Fruit fly (Drosophila melanogaster) whole organism, embryonic: ENCODE measurements around the gene Cyt-c-p.

Source experiments
- Antp ChIP-seq: fragments of 200-800 bp; sonication (Bioruptor generic); optimal IDR thresholded peaks from 3 replicates; lab custom pipeline; 2016; ENCODE audit warnings: missing biosample characterization, missing genetic modification characterization
- Atf-2 ChIP-seq: fragments of 200-800 bp; sonication (Bioruptor generic); optimal IDR thresholded peaks from 2 replicates; lab custom pipeline; 2016; ENCODE audit warnings: missing biosample characterization, missing genetic modification characterization
- Awh ChIP-seq: fragments of 200-800 bp; sonication (Bioruptor generic); IDR thresholded peaks from 2 replicates; pipeline ENCODE4, ENCODE4 v1.3.6; 2022; ENCODE audit warnings: missing biosample characterization, missing genetic modification characterization
- CG11504 ChIP-seq: fragments of 200-800 bp; sonication (Bioruptor generic); optimal IDR thresholded peaks from 3 replicates; lab custom pipeline; 2019; ENCODE audit warnings: missing biosample characterization, mild to moderate bottlenecking, missing genetic modification characterization, moderate library complexity
- CG12104 ChIP-seq: fragments of 200-800 bp; sonication (Bioruptor generic); optimal IDR thresholded peaks from 3 replicates; lab custom pipeline; 2016; ENCODE audit warnings: missing biosample characterization, missing genetic modification characterization
- CG12769 ChIP-seq: fragments of 200-800 bp; sonication (Bioruptor generic); optimal IDR thresholded peaks from 2 replicates; lab custom pipeline; 2019; ENCODE audit warnings: missing biosample characterization, mild to moderate bottlenecking, missing genetic modification characterization, moderate library complexity
- CG13287 ChIP-seq: fragments of 200-800 bp; sonication (Bioruptor generic); IDR thresholded peaks from 2 replicates; pipeline ENCODE4 v1.3.6; 2022; ENCODE audit warnings: missing biosample characterization, missing genetic modification characterization; ENCODE audit not compliant: partially characterized antibody
- CG13894 ChIP-seq: fragments of 200-800 bp; sonication (Bioruptor generic); optimal IDR thresholded peaks from 3 replicates; lab custom pipeline; 2018; ENCODE audit warnings: missing biosample characterization, mild to moderate bottlenecking, missing genetic modification characterization, moderate library complexity
- CG15479 ChIP-seq: fragments of 200-800 bp; sonication (Bioruptor generic); optimal IDR thresholded peaks from 3 replicates; lab custom pipeline; 2019; ENCODE audit warnings: missing biosample characterization, mild to moderate bottlenecking, missing genetic modification characterization, moderate library complexity
- CG18764 ChIP-seq: fragments of 200-800 bp; sonication (Bioruptor generic); optimal IDR thresholded peaks from 3 replicates; lab custom pipeline; 2016; ENCODE audit warnings: missing biosample characterization, missing genetic modification characterization
- CG31365 ChIP-seq: fragments of 200-800 bp; sonication (Bioruptor generic); optimal IDR thresholded peaks from 2 replicates; lab custom pipeline; 2018; ENCODE audit warnings: missing biosample characterization, mild to moderate bottlenecking, missing genetic modification characterization
- CG34376 ChIP-seq: fragments of 200-800 bp; sonication (Bioruptor generic); optimal IDR thresholded peaks from 2 replicates; lab custom pipeline; 2018; ENCODE audit warnings: missing biosample characterization, mild to moderate bottlenecking, missing genetic modification characterization
- CG4730 ChIP-seq: fragments of 200-800 bp; sonication (Bioruptor generic); IDR thresholded peaks from 2 replicates; pipeline ENCODE4 v1.3.6; 2022; ENCODE audit warnings: missing biosample characterization, missing genetic modification characterization
- CG6683 ChIP-seq: fragments of 200-800 bp; sonication (Bioruptor generic); optimal IDR thresholded peaks from 2 replicates; lab custom pipeline; 2017; ENCODE audit warnings: missing biosample characterization, mild to moderate bottlenecking, missing genetic modification characterization, missing genetic modification reagents
- CG7271 ChIP-seq: fragments of 200-800 bp; sonication (Bioruptor generic); optimal IDR thresholded peaks from 2 replicates; lab custom pipeline; 2018; ENCODE audit warnings: missing biosample characterization, mild to moderate bottlenecking, missing genetic modification characterization, moderate library complexity
- CG7357 ChIP-seq: fragments of 200-800 bp; sonication (Bioruptor generic); IDR thresholded peaks from 3 replicates; pipeline ENCODE4 v1.3.6; 2022; ENCODE audit warnings: missing biosample characterization, missing genetic modification characterization
- CHES-1-like ChIP-seq: fragments of 200-800 bp; sonication (Bioruptor generic); optimal IDR thresholded peaks from 2 replicates; lab custom pipeline; 2016; ENCODE audit warnings: missing biosample characterization, missing genetic modification characterization
- CTCF ChIP-seq: fragments of 200-800 bp; sonication (Bioruptor generic); optimal IDR thresholded peaks from 2 replicates; lab custom pipeline; 2017; ENCODE audit warnings: missing biosample characterization, mild to moderate bottlenecking, missing genetic modification characterization, moderate library complexity
- Chrac-16 ChIP-seq: fragments of 200-800 bp; sonication (Bioruptor generic); optimal IDR thresholded peaks from 3 replicates; lab custom pipeline; 2016; ENCODE audit warnings: missing biosample characterization, missing genetic modification characterization
- Doc3 ChIP-seq: fragments of 200-800 bp; sonication (Bioruptor generic); IDR thresholded peaks from 3 replicates; pipeline ENCODE4 v1.3.6; 2022; ENCODE audit warnings: missing biosample characterization, missing genetic modification characterization; ENCODE audit not compliant: partially characterized antibody
- Elba2 ChIP-seq: fragments of 200-800 bp; sonication (Bioruptor generic); optimal IDR thresholded peaks from 3 replicates; lab custom pipeline; 2016; ENCODE audit warnings: missing biosample characterization, missing genetic modification characterization
- Fer1 ChIP-seq: fragments of 200-800 bp; sonication (Bioruptor generic); optimal IDR thresholded peaks from 2 replicates; lab custom pipeline; 2017; ENCODE audit warnings: missing biosample characterization, mild to moderate bottlenecking, missing genetic modification characterization
- Gsc ChIP-seq: fragments of 200-800 bp; sonication (Bioruptor generic); IDR thresholded peaks from 2 replicates; pipeline ENCODE4 v1.3.6; 2022; ENCODE audit warnings: missing biosample characterization, missing genetic modification characterization
- NC2α ChIP-seq: fragments of 200-800 bp; sonication (Bioruptor generic); optimal IDR thresholded peaks from 2 replicates; lab custom pipeline; 2016; ENCODE audit warnings: missing biosample characterization, missing genetic modification characterization
- Nf-YB ChIP-seq: fragments of 200-800 bp; sonication (Bioruptor generic); optimal IDR thresholded peaks from 3 replicates; lab custom pipeline; 2019; ENCODE audit warnings: missing biosample characterization, mild to moderate bottlenecking, missing genetic modification characterization, moderate library complexity
- Oli ChIP-seq: fragments of 200-800 bp; sonication (Bioruptor generic); optimal IDR thresholded peaks from 2 replicates; lab custom pipeline; 2018; ENCODE audit warnings: missing biosample characterization, mild to moderate bottlenecking, missing genetic modification characterization, moderate library complexity
- Ptx1 ChIP-seq: fragments of 200-800 bp; sonication (Bioruptor generic); IDR thresholded peaks from 2 replicates; pipeline ENCODE4 v1.3.6; 2022; ENCODE audit warnings: missing biosample characterization, missing genetic modification characterization
- Ravus ChIP-seq: fragments of 200-800 bp; sonication (Bioruptor generic); IDR thresholded peaks from 2 replicates; pipeline ENCODE4 v1.3.6; 2022; ENCODE audit warnings: missing biosample characterization, missing genetic modification characterization
- abd-A ChIP-seq: fragments of 200-800 bp; sonication (Bioruptor generic); optimal IDR thresholded peaks from 3 replicates; lab custom pipeline; 2019; ENCODE audit warnings: missing biosample characterization, mild to moderate bottlenecking, missing genetic modification characterization, moderate library complexity
- al ChIP-seq: fragments of 200-800 bp; sonication (Bioruptor generic); IDR thresholded peaks from 2 replicates; pipeline ENCODE4 v1.3.6; 2022; ENCODE audit warnings: missing biosample characterization, missing genetic modification characterization
- bowl ChIP-seq: fragments of 200-800 bp; sonication (Bioruptor generic); IDR thresholded peaks from 2 replicates; pipeline ENCODE4 v1.3.6; 2022; ENCODE audit warnings: missing biosample characterization, missing genetic modification characterization
- caup ChIP-seq: fragments of 200-800 bp; sonication (Bioruptor generic); optimal IDR thresholded peaks from 3 replicates; lab custom pipeline; 2017; ENCODE audit warnings: missing biosample characterization, mild to moderate bottlenecking, missing genetic modification characterization, moderate library complexity; ENCODE audit not compliant: severe bottlenecking
- crol ChIP-seq: fragments of 200-800 bp; sonication (Bioruptor generic); IDR thresholded peaks from 2 replicates; pipeline ENCODE4 v1.3.6; 2022; ENCODE audit warnings: missing biosample characterization, missing genetic modification characterization
- dan ChIP-seq: fragments of 200-800 bp; sonication (Bioruptor generic); IDR thresholded peaks from 2 replicates; pipeline ENCODE4 v1.3.6; 2022; ENCODE audit warnings: missing biosample characterization, missing genetic modification characterization
- dpn ChIP-seq, 2 experiments: fragments of 200-800 bp; sonication (Bioruptor generic); optimal IDR thresholded peaks; 3 replicates each; lab custom pipeline; 2016; ENCODE audit warnings: missing biosample characterization in 2 of 2, missing genetic modification characterization in 2 of 2
- grau ChIP-seq: fragments of 200-800 bp; optimal IDR thresholded peaks from 3 replicates; lab custom pipeline; 2019; ENCODE audit warnings: missing biosample characterization, mild to moderate bottlenecking, missing genetic modification characterization, moderate library complexity
- grn ChIP-seq: fragments of 200-800 bp; sonication (Bioruptor generic); optimal IDR thresholded peaks from 3 replicates; lab custom pipeline; 2017; ENCODE audit warnings: missing biosample characterization, missing genetic modification characterization
- ham ChIP-seq: fragments of 200-800 bp; sonication (Bioruptor generic); IDR thresholded peaks from 2 replicates; pipeline ENCODE4 v1.3.6; 2022; ENCODE audit warnings: missing biosample characterization, missing genetic modification characterization
- lab ChIP-seq: fragments of 200-800 bp; sonication (Bioruptor generic); optimal IDR thresholded peaks from 3 replicates; lab custom pipeline; 2017; ENCODE audit warnings: missing biosample characterization, missing genetic modification characterization, mild to moderate bottlenecking, moderate library complexity, missing genetic modification reagents
- lov ChIP-seq, 2 experiments: fragments of 200-800 bp in 1 of 2; fragments of >200 bp in 1 of 2; sonication (Bioruptor generic) in 1 of 2; IDR thresholded peaks in 1 of 2; optimal IDR thresholded peaks in 1 of 2; 2 replicates in 1 of 2; 3 replicates in 1 of 2; pipeline versions ENCODE4 v1.3.6 to Lab custom; 2017 to 2022; ENCODE audit warnings: missing biosample characterization in 1 of 2, missing genetic modification characterization in 1 of 2
- mld ChIP-seq: fragments of 200-800 bp; sonication (Bioruptor generic); IDR thresholded peaks from 3 replicates; pipeline ENCODE4 v1.3.6; 2022; ENCODE audit warnings: missing biosample characterization, missing genetic modification characterization; ENCODE audit not compliant: partially characterized antibody
- oc ChIP-seq: fragments of 200-800 bp; sonication (Bioruptor generic); optimal IDR thresholded peaks from 2 replicates; lab custom pipeline; 2018; ENCODE audit warnings: missing biosample characterization, mild to moderate bottlenecking, missing genetic modification characterization, moderate library complexity
- odd ChIP-seq: fragments of 200-800 bp; sonication (Bioruptor generic); optimal IDR thresholded peaks from 2 replicates; lab custom pipeline; 2017; ENCODE audit warnings: missing biosample characterization, mild to moderate bottlenecking, missing genetic modification characterization
- sd ChIP-seq: fragments of 200-800 bp; sonication (Bioruptor generic); optimal IDR thresholded peaks from 3 replicates; lab custom pipeline; 2018; ENCODE audit warnings: missing biosample characterization, mild to moderate bottlenecking, missing genetic modification characterization, moderate library complexity
- sens-2 ChIP-seq: fragments of 200-800 bp; sonication (Bioruptor generic); IDR thresholded peaks from 2 replicates; pipeline ENCODE4 v1.3.6; 2022; ENCODE audit warnings: missing biosample characterization, missing genetic modification characterization
- sim ChIP-seq: fragments of 200-800 bp; sonication (Bioruptor generic); IDR thresholded peaks from 2 replicates; pipeline ENCODE4 v1.3.6; 2022; ENCODE audit warnings: missing biosample characterization, missing genetic modification characterization
- slbo ChIP-seq: fragments of 200-800 bp; sonication (Bioruptor generic); IDR thresholded peaks from 2 replicates; pipeline ENCODE4 v1.3.6; 2022; ENCODE audit warnings: missing biosample characterization, missing genetic modification characterization
- ssp ChIP-seq: fragments of 200-800 bp; sonication (Bioruptor generic); IDR thresholded peaks from 2 replicates; pipeline ENCODE4 v1.3.6; 2022; ENCODE audit warnings: missing biosample characterization, missing genetic modification characterization
- sug ChIP-seq: fragments of 200-800 bp; optimal IDR thresholded peaks from 2 replicates; lab custom pipeline; 2019; ENCODE audit warnings: missing biosample characterization, mild to moderate bottlenecking, missing genetic modification characterization, moderate library complexity
- tio ChIP-seq: fragments of 200-800 bp; sonication (Bioruptor generic); optimal IDR thresholded peaks from 2 replicates; lab custom pipeline; 2017; ENCODE audit warnings: missing biosample characterization, missing genetic modification characterization, inconsistent platforms

The Cyt-c-p gene

dm6 chr2L:16676651-16677359, 42.9 kb upstream of the Cyt-c-p start, which contains the start of the genes Trpgamma and her (continued):
- TF ChIP-seq Atf-2 (GFP tag; lab: Kevin White, UChicago) (no peak), CG13287 (peak; percentile 97), CG18764 (no peak), CG31365 (tag; lab: Kevin White, UChicago) (no peak), CG7357 (GFP tag; lab: Robert Waterston, UW) (no peak), abd-A (peak; percentile 60), odd (GFP tag; lab: Kevin White, UChicago) (no peak), ssp (GFP tag; lab: Robert Waterston, UW) (no peak), sim (GFP tag; lab: Robert Waterston, UW) (no peak), CG13894 (tag; lab: Kevin White, UChicago) (no peak), mld (GFP tag; lab: Robert Waterston, UW) (peak; percentile 70; the same call in 2 of the 3 replicates), Fer1 (no peak), Ravus (GFP tag; lab: Robert Waterston, UW) (no peak), sd (tag; lab: Kevin White, UChicago) (no peak), CG12104 (GFP tag; lab: Kevin White, UChicago) (no peak), lab (no peak), grn (GFP tag; lab: Kevin White, UChicago) (no peak), caup (peak; percentile 18), tio (GFP tag; lab: Kevin White, UChicago) (no peak), CTCF (GFP tag; lab: Kevin White, UChicago) (no peak), CG11504 (tag; lab: Kevin White, UChicago) (no peak), al (GFP tag; lab: Robert Waterston, UW) (no peak), CG7271 (tag; lab: Kevin White, UChicago) (no peak), grau (tag; lab: Kevin White, UChicago) (no peak), CHES-1-like (GFP tag; lab: Kevin White, UChicago) (peak; percentile 25), Nf-YB (GFP tag; lab: Kevin White, UChicago) (no peak), dan (GFP tag; lab: Robert Waterston, UW) (no peak), sug (tag; lab: Kevin White, UChicago) (no peak), CG4730 (GFP tag; lab: Robert Waterston, UW) (no peak), dpn (GFP tag; optimal IDR thresholded peaks at IDR 0.05; lab: Kevin White, UChicago) (peak in 1 of 2 experiments; percentile 4), Doc3 (peak; percentile 87), Chrac-16 (GFP tag; lab: Kevin White, UChicago) (no peak), Gsc (GFP tag; lab: Robert Waterston, UW) (no peak), ham (GFP tag; lab: Robert Waterston, UW) (no peak), CG12769 (tag; lab: Kevin White, UChicago) (no peak), Ptx1 (GFP tag; lab: Robert Waterston, UW) (no peak), CG6683 (GFP tag; lab: Kevin White, UChicago) (no peak), Awh (GFP tag; lab: Robert Waterston, UW) (no peak), NC2α (no peak), Antp (no peak), bowl (no peak), sens-2 (GFP tag; lab: Robert Waterston, UW) (no peak), CG34376 (GFP tag; lab: Kevin White, UChicago) (no peak), CG15479 (GFP tag; lab: Kevin White, UChicago) (no peak), slbo (GFP tag; lab: Robert Waterston, UW) (no peak), Oli (no peak), oc (tag; lab: Kevin White, UChicago) (no peak), lov (optimal IDR thresholded peaks at IDR 0.05; lab: Kevin White, UChicago) (no peak), lov (GFP tag; IDR thresholded peaks at IDR 0.05; lab: Robert Waterston, UW) (no peak), crol (no peak), Elba2 (GFP tag; lab: Kevin White, UChicago) (peak; percentile 8)
